Fruit fly (Drosophila melanogaster): ENCODE measurements around the gene Ugt36F1.

DNA sequence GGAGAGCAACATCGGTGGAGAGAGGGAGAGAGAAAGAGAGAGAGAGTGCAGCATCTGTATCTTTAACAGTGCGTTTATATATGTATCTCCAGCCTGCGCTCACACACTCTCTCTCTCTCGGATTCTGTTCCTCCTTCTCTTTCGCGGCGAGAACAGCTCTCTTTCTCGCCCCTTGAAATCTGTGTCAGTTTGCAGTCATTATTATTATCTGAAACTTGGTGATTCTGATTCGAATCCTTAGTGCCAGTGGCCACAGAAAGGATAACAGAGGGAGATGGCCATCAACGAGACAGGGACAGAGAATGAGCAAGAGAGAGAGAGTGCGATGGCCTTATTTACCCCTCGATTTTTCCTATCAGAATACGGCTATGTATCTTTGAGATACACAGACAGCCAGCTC is 36.2 kb upstream of the Ugt36F1 start:
- TF ChIP-seq CTCF (optimal IDR thresholded peaks at IDR 0.05) = peak in 1 of 2 experiments; percentile 27
- TF ChIP-seq CG8478 (optimal IDR thresholded peaks at IDR 0.05) = no peak

All from S2 (cell line).